Fruit fly (Drosophila melanogaster): ENCODE results near the gene Grasp65.

The Grasp65 gene

dm6 chr3L:19906780-19907705 is 17.7 kb upstream of the Grasp65 start:
- no peak for TF ChIP-seq Mio (GFP tag; optimal IDR thresholded peaks at IDR 0.05)
- TF ChIP-seq CG9705 (GFP tag; optimal IDR thresholded peaks at IDR 0.05): no peak
- TF ChIP-seq tai (GFP tag; optimal IDR thresholded peaks at IDR 0.05): no peak
- peak; percentile 22 for TF ChIP-seq Sp1 (GFP tag; optimal IDR thresholded peaks at IDR 0.05)
- no peak for TF ChIP-seq CG32264 (GFP tag; optimal IDR thresholded peaks at IDR 0.05)
- peak; percentile 33 for TF ChIP-seq br (GFP tag; optimal IDR thresholded peaks at IDR 0.05)
- peak; percentile 53 for TF ChIP-seq OdsH (GFP tag; optimal IDR thresholded peaks at IDR 0.05)
- TF ChIP-seq Hr83 (GFP tag; optimal IDR thresholded peaks at IDR 0.05; ENCODE audit: poor library complexity, severe bottlenecking): peak; percentile 64
- TF ChIP-seq Rel (GFP tag; optimal IDR thresholded peaks at IDR 0.05): peak; percentile 44
- peak; percentile 84 for TF ChIP-seq Rel (tag; optimal IDR thresholded peaks at IDR 0.05)
- TF ChIP-seq N (GFP tag; optimal IDR thresholded peaks at IDR 0.05): no peak
- no peak for TF ChIP-seq CrebA (GFP tag; optimal IDR thresholded peaks at IDR 0.05; ENCODE audit: borderline replicate concordance)
- peak; percentile 41 for TF ChIP-seq rgr (GFP tag; optimal IDR thresholded peaks at IDR 0.05)
- TF ChIP-seq pan (optimal IDR thresholded peaks at IDR 0.05): no peak
- no peak for TF ChIP-seq Jra (GFP tag; optimal IDR thresholded peaks at IDR 0.05)
- TF ChIP-seq Hnf4 (GFP tag; optimal IDR thresholded peaks at IDR 0.05): peak; percentile 25
- peak; percentile 34 for TF ChIP-seq HLH106 (tag; optimal IDR thresholded peaks at IDR 0.05)
- TF ChIP-seq foxo (GFP tag; optimal IDR thresholded peaks at IDR 0.05): peak in 1 of 2 experiments; percentile 19
- peak in 1 of 2 experiments; percentile 55 for TF ChIP-seq dl (GFP tag; optimal IDR thresholded peaks at IDR 0.05; ENCODE audit: insufficient read depth in 1 of 2, partially characterized antibody in 2 of 2)
- no peak for TF ChIP-seq Vsx2 (GFP tag; optimal IDR thresholded peaks at IDR 0.05; ENCODE audit: partially characterized antibody)
- peak; percentile 10 for TF ChIP-seq fru (GFP tag; optimal IDR thresholded peaks at IDR 0.05)
- no peak for TF ChIP-seq ey (GFP tag; optimal IDR thresholded peaks at IDR 0.05)
- TF ChIP-seq Dif (GFP tag; optimal IDR thresholded peaks at IDR 0.05; ENCODE audit: partially characterized antibody): peak; percentile 4
- TF ChIP-seq woc (GFP tag; optimal IDR thresholded peaks at IDR 0.05): no peak
- TF ChIP-seq psq (GFP tag; optimal IDR thresholded peaks at IDR 0.05): peak; percentile 14
- TF ChIP-seq h (GFP tag; optimal IDR thresholded peaks at IDR 0.05): peak; percentile 64

- TF ChIP-seq pan (optimal IDR thresholded peaks at IDR 0.05) (no peak), brk (GFP tag; optimal IDR thresholded peaks at IDR 0.05) (no peak), dmrt93B (GFP tag; optimal IDR thresholded peaks at IDR 0.05) (no peak), OdsH (GFP tag; optimal IDR thresholded peaks at IDR 0.05) (no peak), Hr78 (GFP tag; optimal IDR thresholded peaks at IDR 0.05) (no peak), N (GFP tag; optimal IDR thresholded peaks at IDR 0.05) (no peak), CG9705 (GFP tag; optimal IDR thresholded peaks at IDR 0.05) (no peak), sv (GFP tag; optimal IDR thresholded peaks at IDR 0.05) (no peak), Myc (optimal IDR thresholded peaks at IDR 0.05) (no peak), Mio (GFP tag; optimal IDR thresholded peaks at IDR 0.05) (no peak), Vsx2 (GFP tag; optimal IDR thresholded peaks at IDR 0.05; ENCODE audit: partially characterized antibody) (no peak), Rel (GFP tag; optimal IDR thresholded peaks at IDR 0.05) (no peak), Rel (tag; optimal IDR thresholded peaks at IDR 0.05) (no peak), tai (GFP tag; optimal IDR thresholded peaks at IDR 0.05) (no peak), Sp1 (GFP tag; optimal IDR thresholded peaks at IDR 0.05) (no peak), ey (GFP tag; optimal IDR thresholded peaks at IDR 0.05) (no peak), psq (GFP tag; optimal IDR thresholded peaks at IDR 0.05) (no peak), Dif (GFP tag; optimal IDR thresholded peaks at IDR 0.05; ENCODE audit: partially characterized antibody) (no peak)
Measured at dm6 chr3L:19907706-19908070, 17.1 kb upstream of the Grasp65 start.

- peak; percentile 32 for TF ChIP-seq woc (GFP tag; optimal IDR thresholded peaks at IDR 0.05)
- TF ChIP-seq CrebA (GFP tag; optimal IDR thresholded peaks at IDR 0.05; ENCODE audit: borderline replicate concordance): no peak
- peak; percentile 75 for TF ChIP-seq h (GFP tag; optimal IDR thresholded peaks at IDR 0.05)
- TF ChIP-seq OdsH (GFP tag; optimal IDR thresholded peaks at IDR 0.05): no peak
- no peak for TF ChIP-seq sv (GFP tag; optimal IDR thresholded peaks at IDR 0.05)
- TF ChIP-seq sage (GFP tag; optimal IDR thresholded peaks at IDR 0.05): no peak
- TF ChIP-seq dl (GFP tag; optimal IDR thresholded peaks at IDR 0.05; ENCODE audit: insufficient read depth in 1 of 2, partially characterized antibody in 2 of 2): peak in 1 of 2 experiments; percentile 48
- no peak for TF ChIP-seq Hnf4 (GFP tag; optimal IDR thresholded peaks at IDR 0.05)
- no peak for TF ChIP-seq GATAd (GFP tag; optimal IDR thresholded peaks at IDR 0.05)
- no peak for TF ChIP-seq Rel (GFP tag; optimal IDR thresholded peaks at IDR 0.05)
- peak; percentile 86 for TF ChIP-seq Rel (tag; optimal IDR thresholded peaks at IDR 0.05)
- TF ChIP-seq psq (GFP tag; optimal IDR thresholded peaks at IDR 0.05): peak; percentile 11
- TF ChIP-seq jim (GFP tag; optimal IDR thresholded peaks at IDR 0.05): no peak
- no peak for TF ChIP-seq Abd-B (GFP tag; optimal IDR thresholded peaks at IDR 0.05)
- TF ChIP-seq lola (GFP tag; optimal IDR thresholded peaks at IDR 0.05): no peak
- TF ChIP-seq Dif (GFP tag; optimal IDR thresholded peaks at IDR 0.05; ENCODE audit: partially characterized antibody): peak; percentile 58
- no peak for TF ChIP-seq tai (GFP tag; optimal IDR thresholded peaks at IDR 0.05)
- TF ChIP-seq N (GFP tag; optimal IDR thresholded peaks at IDR 0.05): peak; percentile 20
- peak in 1 of 2 experiments; percentile 14 for TF ChIP-seq foxo (GFP tag; optimal IDR thresholded peaks at IDR 0.05)
- no peak for TF ChIP-seq Mio (GFP tag; optimal IDR thresholded peaks at IDR 0.05)
- no peak for TF ChIP-seq Vsx2 (GFP tag; optimal IDR thresholded peaks at IDR 0.05; ENCODE audit: partially characterized antibody)
- no peak for TF ChIP-seq br (GFP tag; optimal IDR thresholded peaks at IDR 0.05)
- peak; percentile 17 for TF ChIP-seq fru (GFP tag; optimal IDR thresholded peaks at IDR 0.05)
Measured at dm6 chr3L:19908201-19909127, 16.3 kb upstream of the Grasp65 start.

All from whole organism, wandering third instar larva.